Fruit fly (Drosophila melanogaster) whole organism, embryonic: ENCODE data around the gene Ubqn.

Source experiments
- Antp ChIP-seq: fragments of 200-800 bp; sonication (Bioruptor generic); optimal IDR thresholded peaks from 3 replicates; lab custom pipeline; 2016; ENCODE audit warnings: missing biosample characterization, missing genetic modification characterization
- CG10209 ChIP-seq: fragments of 200-800 bp; sonication (Bioruptor generic); optimal IDR thresholded peaks from 3 replicates; lab custom pipeline; 2017; ENCODE audit warnings: missing biosample characterization, mild to moderate bottlenecking, missing genetic modification characterization, missing genetic modification reagents
- CG10267 ChIP-seq: fragments of 200-800 bp; sonication (Bioruptor generic); optimal IDR thresholded peaks from 2 replicates; lab custom pipeline; 2018; ENCODE audit warnings: missing biosample characterization, mild to moderate bottlenecking, missing genetic modification characterization, moderate library complexity
- CG12071 ChIP-seq: fragments of 200-800 bp; sonication (Bioruptor generic); optimal IDR thresholded peaks from 3 replicates; lab custom pipeline; 2018; ENCODE audit warnings: missing biosample characterization, mild to moderate bottlenecking, missing genetic modification characterization
- CG12942 ChIP-seq: fragments of 200-800 bp; sonication (Bioruptor generic); optimal IDR thresholded peaks from 3 replicates; lab custom pipeline; 2016; ENCODE audit warnings: missing biosample characterization, missing genetic modification characterization
- CG1529 ChIP-seq: fragments of 200-800 bp; sonication (Bioruptor generic); optimal IDR thresholded peaks from 3 replicates; lab custom pipeline; 2018; ENCODE audit warnings: missing biosample characterization, missing genetic modification characterization
- CG15479 ChIP-seq: fragments of 200-800 bp; sonication (Bioruptor generic); optimal IDR thresholded peaks from 3 replicates; lab custom pipeline; 2019; ENCODE audit warnings: missing biosample characterization, mild to moderate bottlenecking, missing genetic modification characterization, moderate library complexity
- CG15514 ChIP-seq: fragments of 200-800 bp; sonication (Bioruptor generic); optimal IDR thresholded peaks from 3 replicates; lab custom pipeline; 2017; ENCODE audit warnings: missing biosample characterization, missing genetic modification characterization, mild to moderate bottlenecking, moderate library complexity, missing genetic modification reagents
- CG17361 ChIP-seq: fragments of 200-800 bp; sonication (Bioruptor generic); IDR thresholded peaks from 3 replicates; pipeline ENCODE4 v1.3.6; 2022; ENCODE audit warnings: missing biosample characterization, missing genetic modification characterization
- CG18262 ChIP-seq: fragments of 200-800 bp; optimal IDR thresholded peaks from 3 replicates; lab custom pipeline; 2019; ENCODE audit warnings: missing biosample characterization, mild to moderate bottlenecking, missing genetic modification characterization, moderate library complexity
- CG6689 ChIP-seq: fragments of 200-800 bp; sonication (Bioruptor generic); IDR thresholded peaks from 2 replicates; pipeline ENCODE4 v1.3.6; 2022; ENCODE audit warnings: missing biosample characterization, missing genetic modification characterization
- CG6765 ChIP-seq: fragments of 200-800 bp; sonication (Bioruptor generic); optimal IDR thresholded peaks from 3 replicates; lab custom pipeline; 2017; ENCODE audit warnings: missing biosample characterization, mild to moderate bottlenecking, missing genetic modification characterization
- CG6791 ChIP-seq: fragments of 200-800 bp; sonication (Bioruptor generic); IDR thresholded peaks from 3 replicates; pipeline ENCODE4 v1.3.6; 2022; ENCODE audit warnings: missing biosample characterization, missing genetic modification characterization; ENCODE audit not compliant: partially characterized antibody
- Ets97D ChIP-seq: fragments of 200-800 bp; sonication (Bioruptor generic); optimal IDR thresholded peaks from 3 replicates; lab custom pipeline; 2016; ENCODE audit warnings: missing biosample characterization, missing genetic modification characterization
- Hr78 ChIP-seq, 2 experiments: fragments of 200-800 bp in 1 of 2; fragments of >200 bp in 1 of 2; sonication (Bioruptor generic) in 1 of 2; optimal IDR thresholded peaks; 2 replicates each; lab custom pipeline; 2017 to 2019; ENCODE audit warnings: missing biosample characterization in 2 of 2, missing genetic modification characterization in 2 of 2, mild to moderate bottlenecking in 1 of 2, moderate library complexity in 1 of 2
- Hsf ChIP-seq: fragments of 200-800 bp; sonication (Bioruptor generic); optimal IDR thresholded peaks from 3 replicates; lab custom pipeline; 2016; ENCODE audit warnings: missing biosample characterization, missing genetic modification characterization
- MESR4 ChIP-seq: fragments of 200-800 bp; sonication (Bioruptor generic); optimal IDR thresholded peaks from 2 replicates; lab custom pipeline; 2018; ENCODE audit warnings: missing biosample characterization, mild to moderate bottlenecking, missing genetic modification characterization, moderate library complexity
- MTF-1 ChIP-seq: fragments of 200-800 bp; sonication (Bioruptor generic); optimal IDR thresholded peaks from 2 replicates; lab custom pipeline; 2018; ENCODE audit warnings: missing biosample characterization, mild to moderate bottlenecking, missing genetic modification characterization, borderline replicate concordance
- Meics ChIP-seq: fragments of 200-800 bp; sonication (Bioruptor generic); optimal IDR thresholded peaks from 2 replicates; lab custom pipeline; 2017; ENCODE audit warnings: missing biosample characterization, mild to moderate bottlenecking, missing genetic modification characterization
- Nf-YA ChIP-seq: fragments of 200-800 bp; sonication (Bioruptor generic); IDR thresholded peaks from 2 replicates; pipeline ENCODE4 v1.3.6; 2022; ENCODE audit warnings: missing biosample characterization, missing genetic modification characterization
- Nf-YC ChIP-seq: fragments of 200-800 bp; optimal IDR thresholded peaks from 3 replicates; lab custom pipeline; 2019; ENCODE audit warnings: missing biosample characterization, mild to moderate bottlenecking, missing genetic modification characterization, moderate library complexity
- Oaz ChIP-seq: fragments of 200-800 bp; sonication (Bioruptor generic); IDR thresholded peaks from 2 replicates; pipeline ENCODE4 v1.3.6; 2022; ENCODE audit warnings: missing biosample characterization, missing genetic modification characterization
- Optix ChIP-seq: fragments of 200-800 bp; sonication (Bioruptor generic); IDR thresholded peaks from 3 replicates; pipeline ENCODE4 v1.3.6; 2022; ENCODE audit warnings: missing biosample characterization, missing genetic modification characterization
- Trl ChIP-seq, 3 experiments: fragments of >200 bp in 2 of 3; fragments of 200-800 bp in 1 of 3; sonication (Bioruptor generic) in 1 of 3; optimal IDR thresholded peaks; 2 replicates in 1 of 3; 3 replicates in 2 of 3; lab custom pipeline; 2016 to 2017; ENCODE audit warnings: missing biosample characterization in 1 of 3, missing genetic modification characterization in 1 of 3
- Xbp1 ChIP-seq: fragments of 200-800 bp; sonication (Bioruptor generic); optimal IDR thresholded peaks from 3 replicates; lab custom pipeline; 2016; ENCODE audit warnings: missing biosample characterization, mild to moderate bottlenecking, missing genetic modification characterization
- ara ChIP-seq: fragments of 200-800 bp; sonication (Bioruptor generic); IDR thresholded peaks from 2 replicates; pipeline ENCODE4 v1.3.6; 2022; ENCODE audit warnings: missing biosample characterization, missing genetic modification characterization
- bcd ChIP-seq: fragments of 200-800 bp; sonication (Bioruptor generic); optimal IDR thresholded peaks from 2 replicates; lab custom pipeline; 2017; ENCODE audit warnings: missing biosample characterization, mild to moderate bottlenecking, missing genetic modification characterization
- cas ChIP-seq: fragments of 200-800 bp; sonication (Bioruptor generic); IDR thresholded peaks from 2 replicates; pipeline ENCODE4 v1.3.6; 2022; ENCODE audit warnings: missing biosample characterization, missing genetic modification characterization
- caup ChIP-seq: fragments of 200-800 bp; sonication (Bioruptor generic); optimal IDR thresholded peaks from 3 replicates; lab custom pipeline; 2017; ENCODE audit warnings: missing biosample characterization, mild to moderate bottlenecking, missing genetic modification characterization, moderate library complexity; ENCODE audit not compliant: severe bottlenecking
- ci ChIP-seq: fragments of 200-800 bp; sonication (Bioruptor generic); IDR thresholded peaks from 3 replicates; pipeline ENCODE4 v1.3.6; 2022; ENCODE audit warnings: missing biosample characterization, missing genetic modification characterization
- crp ChIP-seq, 2 experiments: fragments of 200-800 bp; sonication (Bioruptor generic); optimal IDR thresholded peaks; 2 replicates in 1 of 2; 3 replicates in 1 of 2; lab custom pipeline; 2017; ENCODE audit warnings: missing biosample characterization in 2 of 2, missing genetic modification characterization in 2 of 2, mild to moderate bottlenecking in 1 of 2, moderate library complexity in 1 of 2
- dmrt99B ChIP-seq: fragments of 200-800 bp; sonication (Bioruptor generic); optimal IDR thresholded peaks from 2 replicates; lab custom pipeline; 2018; ENCODE audit warnings: missing biosample characterization, mild to moderate bottlenecking, missing genetic modification characterization, moderate library complexity
- ham ChIP-seq: fragments of 200-800 bp; sonication (Bioruptor generic); IDR thresholded peaks from 2 replicates; pipeline ENCODE4 v1.3.6; 2022; ENCODE audit warnings: missing biosample characterization, missing genetic modification characterization
- nmo ChIP-seq: fragments of 200-800 bp; sonication (Bioruptor generic); optimal IDR thresholded peaks from 2 replicates; lab custom pipeline; 2018; ENCODE audit warnings: missing biosample characterization, mild to moderate bottlenecking, missing genetic modification characterization, moderate library complexity
- onecut ChIP-seq: fragments of 200-800 bp; sonication (Bioruptor generic); IDR thresholded peaks from 2 replicates; pipeline ENCODE4 v1.3.6; 2022; ENCODE audit warnings: missing biosample characterization, missing genetic modification characterization
- pan ChIP-seq, 4 experiments: fragments of >200 bp in 3 of 4; fragments of 200-800 bp in 1 of 4; sonication (Bioruptor generic) in 1 of 4; optimal IDR thresholded peaks in 3 of 4; IDR thresholded peaks in 1 of 4; 2 replicates each; pipeline versions ENCODE4 v1.3.6 to Lab custom; 2017 to 2022; ENCODE audit warnings: missing biosample characterization in 2 of 4, missing genetic modification characterization in 2 of 4, mixed read lengths in 1 of 4
- pho ChIP-seq: fragments of 200-800 bp; sonication (Bioruptor generic); optimal IDR thresholded peaks from 2 replicates; lab custom pipeline; 2016; ENCODE audit warnings: missing biosample characterization, missing genetic modification characterization
- phol ChIP-seq: fragments of 200-800 bp; sonication (Bioruptor generic); optimal IDR thresholded peaks from 3 replicates; lab custom pipeline; 2018; ENCODE audit warnings: missing biosample characterization, mild to moderate bottlenecking, missing genetic modification characterization, moderate library complexity
- pnt ChIP-seq: fragments of 200-800 bp; sonication (Bioruptor generic); optimal IDR thresholded peaks from 3 replicates; lab custom pipeline; 2016; ENCODE audit warnings: missing biosample characterization, missing genetic modification characterization
- pum ChIP-seq: fragments of 200-800 bp; sonication (Bioruptor generic); optimal IDR thresholded peaks from 2 replicates; lab custom pipeline; 2016; ENCODE audit warnings: missing biosample characterization, missing genetic modification characterization
- row ChIP-seq: fragments of 200-800 bp; sonication (Bioruptor generic); IDR thresholded peaks from 3 replicates; pipeline ENCODE4 v1.3.6; 2022; ENCODE audit warnings: missing biosample characterization, missing genetic modification characterization
- sna ChIP-seq: fragments of 200-800 bp; sonication (Bioruptor generic); IDR thresholded peaks from 2 replicates; pipeline ENCODE4 v1.3.6; 2022; ENCODE audit warnings: missing biosample characterization, missing genetic modification characterization; ENCODE audit not compliant: partially characterized antibody
- stc ChIP-seq: fragments of 200-800 bp; sonication (Bioruptor generic); IDR thresholded peaks from 2 replicates; pipeline ENCODE4 v1.3.6; 2022; ENCODE audit warnings: missing biosample characterization, missing genetic modification characterization
- toy ChIP-seq: fragments of 200-800 bp; sonication (Bioruptor generic); IDR thresholded peaks from 2 replicates; pipeline ENCODE4 v1.3.6; 2022; ENCODE audit warnings: missing biosample characterization, missing genetic modification characterization
- twi ChIP-seq: fragments of 200-800 bp; optimal IDR thresholded peaks from 2 replicates; lab custom pipeline; 2019; ENCODE audit warnings: missing biosample characterization, mild to moderate bottlenecking, missing genetic modification characterization, moderate library complexity

The Ubqn gene

dm6 chrX:19662583-19663195 is 20.9 kb upstream of the Ubqn start (continued):
- TF ChIP-seq ara (GFP tag; lab: Robert Waterston, UW) = 0 out of 2 replicates have a peak, but pooled peaks have one; percentile 21
- no peak for TF ChIP-seq Oaz
- TF ChIP-seq Hr78 (GFP tag; optimal IDR thresholded peaks at IDR 0.05; lab: Kevin White, UChicago) = peak in 1 of 2 experiments; percentile 97
- TF ChIP-seq cas = 0 out of 2 replicates have a peak, but pooled peaks have one; percentile 32
- TF ChIP-seq onecut (GFP tag; lab: Robert Waterston, UW) = 0 out of 2 replicates have a peak, but pooled peaks have one; percentile 9
- no peak for TF ChIP-seq MTF-1
- peak; percentile 11 for TF ChIP-seq pho (GFP tag; lab: Kevin White, UChicago)
- TF ChIP-seq, all 482 proteins: peak for 36

DNA sequence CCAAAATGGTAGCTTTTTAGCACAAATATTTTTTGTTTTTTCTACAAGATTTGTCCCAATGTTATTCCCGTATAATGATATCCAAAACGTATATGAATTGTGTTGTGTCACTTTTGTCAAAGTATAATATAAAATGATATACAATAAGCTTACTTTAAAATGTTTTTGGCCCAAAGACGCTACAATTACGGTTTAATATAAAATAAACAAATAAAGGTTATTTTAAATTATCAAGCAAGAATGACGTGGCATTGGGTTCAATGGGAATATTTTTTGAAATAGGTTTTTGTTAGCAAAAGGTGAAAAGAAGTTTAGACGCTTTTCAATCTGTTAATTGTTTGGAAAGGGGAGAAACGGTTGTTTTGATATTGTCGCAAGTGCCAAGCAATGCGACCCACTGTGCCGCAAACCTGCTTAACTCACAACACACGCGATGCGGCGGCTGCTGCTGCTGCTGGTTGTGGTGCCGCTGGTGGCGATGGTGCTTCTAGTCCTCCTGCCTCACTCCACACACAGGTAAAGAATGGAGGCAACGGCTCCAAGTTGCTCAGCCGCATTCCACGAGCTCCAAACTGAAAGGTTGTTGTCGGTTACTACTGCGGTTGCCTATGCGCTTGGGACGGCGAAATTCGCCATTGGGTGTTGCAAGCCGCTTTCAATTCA is 20.3 kb upstream of the Ubqn start:
- no peak for TF ChIP-seq MESR4 (GFP tag; lab: Kevin White, UChicago)
- peak; percentile 82 for TF ChIP-seq CG18262 (tag; lab: Kevin White, UChicago)
- TF ChIP-seq Xbp1 = peak; percentile 38
- TF ChIP-seq Trl (optimal IDR thresholded peaks at IDR 0.05; lab: Kevin White, UChicago) = peak in 1 of 2 experiments; percentile 43
- TF ChIP-seq Trl (GFP tag; optimal IDR thresholded peaks at IDR 0.05; lab: Kevin White, UChicago) = no peak
- TF ChIP-seq Ets97D = no peak
- TF ChIP-seq sna = no peak
- TF ChIP-seq row (GFP tag; lab: Robert Waterston, UW) = peak; percentile 71
- TF ChIP-seq stc (GFP tag; lab: Robert Waterston, UW) = no peak
- peak; percentile 59 for TF ChIP-seq phol (tag; lab: Kevin White, UChicago)
- peak; percentile 36 for TF ChIP-seq CG15514 (GFP tag; lab: Kevin White, UChicago)
- peak; percentile 34 for TF ChIP-seq Hsf (GFP tag; lab: Kevin White, UChicago)
- no peak for TF ChIP-seq toy (GFP tag; lab: Robert Waterston, UW)
- peak; percentile 54 for TF ChIP-seq CG10209 (GFP tag; lab: Kevin White, UChicago)
- peak; percentile 37 for TF ChIP-seq CG10267 (tag; lab: Kevin White, UChicago)
- TF ChIP-seq CG6791 = no peak
- TF ChIP-seq ci = no peak
- TF ChIP-seq pum (GFP tag; lab: Kevin White, UChicago) = peak; percentile 31
- TF ChIP-seq Optix = no peak
- TF ChIP-seq pan (optimal IDR thresholded peaks at IDR 0.05; lab: Kevin White, UChicago) = no peak
- peak in 1 of 2 experiments; percentile 35 for TF ChIP-seq pan (GFP tag; optimal IDR thresholded peaks at IDR 0.05 in 1 of 2, IDR thresholded peaks at IDR 0.05 in 1 of 2)
- peak; percentile 55 for TF ChIP-seq CG1529 (GFP tag; lab: Kevin White, UChicago)
- TF ChIP-seq CG17361 (GFP tag; lab: Robert Waterston, UW) = peak; percentile 61; the same call in 2 of the 3 replicates
- TF ChIP-seq Meics (GFP tag; lab: Kevin White, UChicago) = peak; percentile 75
- peak in 1 of 2 experiments; percentile 1 for TF ChIP-seq crp (GFP tag; optimal IDR thresholded peaks at IDR 0.05; lab: Kevin White, UChicago)
- TF ChIP-seq Antp (GFP tag; lab: Kevin White, UChicago) = peak; percentile 22
- no peak for TF ChIP-seq ham
- TF ChIP-seq twi = peak; percentile 23
- TF ChIP-seq dmrt99B = peak; percentile 72
- TF ChIP-seq CG12071 (GFP tag; lab: Kevin White, UChicago) = no peak
- TF ChIP-seq CG15479 = no peak
- TF ChIP-seq Nf-YA (GFP tag; lab: Robert Waterston, UW) = no peak
- peak; percentile 10 for TF ChIP-seq caup (GFP tag; lab: Kevin White, UChicago)
- TF ChIP-seq bcd (GFP tag; lab: Kevin White, UChicago) = peak; percentile 62
- peak; percentile 29; the same call in 1 of the 2 replicates for TF ChIP-seq CG6689 (GFP tag; lab: Robert Waterston, UW)
- TF ChIP-seq CG12942 (GFP tag; lab: Kevin White, UChicago) = peak; percentile 36
- peak; percentile 42 for TF ChIP-seq CG6765 (GFP tag; lab: Kevin White, UChicago)
- peak; percentile 62 for TF ChIP-seq Nf-YC (tag; lab: Kevin White, UChicago)
- TF ChIP-seq nmo (GFP tag; lab: Kevin White, UChicago) = peak; percentile 70
- no peak for TF ChIP-seq pnt
